Worm (Caenorhabditis elegans) whole organism, L2 larva: ENCODE results near the gene cav-2.

ENCODE experiments used
- ZK546.5 ChIP-seq: sonication (generic microtip); optimal IDR thresholded peaks from 2 replicates; lab custom pipeline; 2017; ENCODE audit warnings: missing biosample characterization, missing genetic modification characterization
- ama-1 ChIP-seq: fragments of 150-350 bp; optimal IDR thresholded peaks from 2 replicates; lab custom pipeline; 2018; ENCODE audit warnings: inconsistent platforms
- fos-1 ChIP-seq: fragments of 150-350 bp; optimal IDR thresholded peaks from 2 replicates; lab custom pipeline; 2014; ENCODE audit warnings: missing biosample characterization, missing genetic modification characterization
- lin-13 ChIP-seq: fragments of 150-350 bp; optimal IDR thresholded peaks from 2 replicates; lab custom pipeline; 2014; ENCODE audit warnings: missing biosample characterization, missing genetic modification reagents, missing genetic modification characterization
- lin-39 ChIP-seq: fragments of 150-350 bp; optimal IDR thresholded peaks from 2 replicates; lab custom pipeline; 2014; ENCODE audit warnings: missing biosample characterization, missing genetic modification reagents, missing genetic modification characterization
- lsy-2 ChIP-seq, 2 experiments: fragments of 150-350 bp in 1 of 2; sonication (generic microtip) in 1 of 2; optimal IDR thresholded peaks; 2 replicates each; lab custom pipeline; 2014 to 2017; ENCODE audit warnings: missing biosample characterization in 2 of 2, missing genetic modification characterization in 2 of 2
- nhr-10 ChIP-seq: sonication (generic microtip); optimal IDR thresholded peaks from 2 replicates; lab custom pipeline; 2017; ENCODE audit warnings: missing biosample characterization, missing genetic modification characterization
- nhr-12 ChIP-seq: fragments of 150-350 bp; optimal IDR thresholded peaks from 2 replicates; lab custom pipeline; 2014; ENCODE audit warnings: missing biosample characterization, missing genetic modification characterization
- nhr-237 ChIP-seq: fragments of 150-350 bp; optimal IDR thresholded peaks from 2 replicates; lab custom pipeline; 2014; ENCODE audit warnings: missing biosample characterization, missing genetic modification characterization
- nhr-6 ChIP-seq: fragments of 150-350 bp; optimal IDR thresholded peaks from 2 replicates; lab custom pipeline; 2014; ENCODE audit warnings: missing biosample characterization, missing genetic modification characterization
- snpc-4 ChIP-seq: fragments of 150-350 bp; optimal IDR thresholded peaks from 2 replicates; lab custom pipeline; 2014; ENCODE audit warnings: missing biosample characterization, missing genetic modification characterization
- unc-39 ChIP-seq: fragments of 150-350 bp; optimal IDR thresholded peaks from 2 replicates; lab custom pipeline; 2014; ENCODE audit warnings: missing biosample characterization, missing genetic modification characterization
- ztf-11 ChIP-seq: sonication (generic microtip); optimal IDR thresholded peaks from 2 replicates; lab custom pipeline; 2017; ENCODE audit warnings: missing biosample characterization, missing genetic modification characterization
- ztf-4 ChIP-seq: fragments of 150-350 bp; optimal IDR thresholded peaks from 2 replicates; lab custom pipeline; 2014; ENCODE audit warnings: missing biosample characterization, missing genetic modification characterization

ce11 chrV:13559978-13560377, 3.1 kb downstream of the cav-2 start, which contains the start of gene C56A3.8:
- no peak for TF ChIP-seq unc-39
- TF ChIP-seq snpc-4 (tag; lab: Kevin White, UChicago), result no peak
- no peak for TF ChIP-seq ztf-4 (tag; lab: Kevin White, UChicago)
- no peak for TF ChIP-seq ZK546.5 (tag; lab: Kevin White, UChicago)
- TF ChIP-seq nhr-237 (tag; lab: Kevin White, UChicago), result no peak
- TF ChIP-seq lin-39 (tag; lab: Kevin White, UChicago), result no peak
- no peak for TF ChIP-seq nhr-6 (tag; lab: Kevin White, UChicago)
- no peak for TF ChIP-seq fos-1 (tag; lab: Kevin White, UChicago)
- TF ChIP-seq lsy-2 (tag; optimal IDR thresholded peaks at IDR 0.05; lab: Kevin White, UChicago), result no peak
- TF ChIP-seq ama-1 (lab: Kevin White, UChicago), result no peak
- no peak for TF ChIP-seq nhr-12
- no peak for TF ChIP-seq lin-13 (GFP tag; lab: Kevin White, UChicago)
- no peak for TF ChIP-seq nhr-10 (tag; lab: Kevin White, UChicago)
- TF ChIP-seq ztf-11 (tag; lab: Kevin White, UChicago), result no peak
